Worm (Caenorhabditis elegans) whole organism, L3 larva: Measurements from ENCODE around the gene E03H12.4.

Experiments used
- ZK546.5 ChIP-seq: sonication (generic microtip); optimal IDR thresholded peaks from 2 replicates; lab custom pipeline; 2017; ENCODE audit warnings: missing biosample characterization, missing genetic modification characterization
- ceh-16 ChIP-seq: sonication (generic microtip); optimal IDR thresholded peaks from 2 replicates; lab custom pipeline; 2017; ENCODE audit warnings: missing biosample characterization, missing genetic modification characterization
- ceh-82 ChIP-seq: fragments of 150-350 bp; optimal IDR thresholded peaks from 2 replicates; lab custom pipeline; 2014; ENCODE audit warnings: missing biosample characterization, missing genetic modification characterization
- ceh-9 ChIP-seq: sonication (generic microtip); optimal IDR thresholded peaks from 2 replicates; lab custom pipeline; 2018; ENCODE audit warnings: missing biosample characterization, missing genetic modification characterization
- egl-27 ChIP-seq: sonication (generic microtip); optimal IDR thresholded peaks from 4 replicates; lab custom pipeline; 2017; ENCODE audit warnings: missing biosample characterization, missing genetic modification reagents, missing genetic modification characterization
- egl-5 ChIP-seq: fragments of 150-350 bp; optimal IDR thresholded peaks from 2 replicates; lab custom pipeline; 2017; ENCODE audit warnings: missing biosample characterization, missing genetic modification reagents, missing genetic modification characterization, inconsistent platforms
- elt-2 ChIP-seq: sonication (generic microtip); optimal IDR thresholded peaks from 2 replicates; lab custom pipeline; 2016; ENCODE audit warnings: missing genetic modification reagents, mild to moderate bottlenecking, missing genetic modification characterization, missing compliant biosample characterization
- elt-3 ChIP-seq, 3 experiments: fragments of 150-350 bp in 1 of 3; sonication (generic microtip) in 2 of 3; optimal IDR thresholded peaks; 2 replicates in 2 of 3; 4 replicates in 1 of 3; lab custom pipeline; 2014 to 2017; ENCODE audit warnings: missing biosample characterization in 3 of 3, missing genetic modification characterization in 3 of 3
- eor-1 ChIP-seq, 2 experiments: fragments of 150-350 bp; optimal IDR thresholded peaks; 2 replicates each; lab custom pipeline; 2014 to 2018; ENCODE audit warnings: missing biosample characterization in 2 of 2, missing genetic modification characterization in 2 of 2
- fkh-10 ChIP-seq: sonication (generic microtip); optimal IDR thresholded peaks from 2 replicates; lab custom pipeline; 2017; ENCODE audit warnings: missing biosample characterization, missing genetic modification reagents, missing genetic modification characterization
- fkh-2 ChIP-seq: fragments of 150-350 bp; optimal IDR thresholded peaks from 2 replicates; lab custom pipeline; 2014; ENCODE audit warnings: missing biosample characterization, missing genetic modification reagents, missing genetic modification characterization
- fos-1 ChIP-seq: fragments of 150-350 bp; optimal IDR thresholded peaks from 2 replicates; lab custom pipeline; 2014; ENCODE audit warnings: missing biosample characterization, missing genetic modification characterization
- hmg-11 ChIP-seq: sonication (generic microtip); optimal IDR thresholded peaks from 2 replicates; lab custom pipeline; 2016; ENCODE audit warnings: missing genetic modification characterization, missing compliant biosample characterization
- lin-15B ChIP-seq: fragments of 150-350 bp; optimal IDR thresholded peaks from 2 replicates; lab custom pipeline; 2014; ENCODE audit warnings: missing biosample characterization, missing genetic modification characterization
- lin-39 ChIP-seq: fragments of 150-350 bp; optimal IDR thresholded peaks from 2 replicates; lab custom pipeline; 2018; ENCODE audit warnings: missing biosample characterization, missing genetic modification reagents, missing genetic modification characterization
- lsy-12 ChIP-seq: sonication (generic microtip); optimal IDR thresholded peaks from 2 replicates; lab custom pipeline; 2016; ENCODE audit warnings: mild to moderate bottlenecking, missing genetic modification characterization, missing compliant biosample characterization
- mdl-1 ChIP-seq: fragments of 150-350 bp; optimal IDR thresholded peaks from 2 replicates; lab custom pipeline; 2014; ENCODE audit warnings: missing biosample characterization, missing genetic modification characterization
- mml-1 ChIP-seq: fragments of 150-350 bp; sonication (generic microtip); optimal IDR thresholded peaks from 3 replicates; lab custom pipeline; 2014; ENCODE audit warnings: missing biosample characterization, missing genetic modification characterization
- nfya-1 ChIP-seq: sonication (generic microtip); optimal IDR thresholded peaks from 2 replicates; lab custom pipeline; 2017; ENCODE audit warnings: missing genetic modification characterization, mild to moderate bottlenecking, missing compliant biosample characterization, antibody characterized with exemption, moderate library complexity; ENCODE audit not compliant: insufficient read depth
- nhr-11 ChIP-seq: fragments of 150-350 bp; optimal IDR thresholded peaks from 2 replicates; lab custom pipeline; 2014; ENCODE audit warnings: missing biosample characterization, missing genetic modification characterization
- nhr-12 ChIP-seq: fragments of 150-350 bp; optimal IDR thresholded peaks from 2 replicates; lab custom pipeline; 2014; ENCODE audit warnings: missing biosample characterization, missing genetic modification characterization
- nhr-23 ChIP-seq: fragments of 150-350 bp; optimal IDR thresholded peaks from 2 replicates; lab custom pipeline; 2014; ENCODE audit warnings: missing biosample characterization, missing genetic modification reagents, missing genetic modification characterization
- nhr-237 ChIP-seq: fragments of 150-350 bp; optimal IDR thresholded peaks from 2 replicates; lab custom pipeline; 2014; ENCODE audit warnings: missing biosample characterization, missing genetic modification characterization
- nhr-28 ChIP-seq: fragments of 150-350 bp; optimal IDR thresholded peaks from 2 replicates; lab custom pipeline; 2014; ENCODE audit warnings: missing biosample characterization, missing genetic modification characterization
- nhr-43 ChIP-seq: sonication (generic microtip); optimal IDR thresholded peaks from 2 replicates; lab custom pipeline; 2016; ENCODE audit warnings: mild to moderate bottlenecking, missing genetic modification characterization, missing compliant biosample characterization; ENCODE audit not compliant: poor library complexity, severe bottlenecking
- nhr-67 ChIP-seq: fragments of 150-350 bp; optimal IDR thresholded peaks from 2 replicates; lab custom pipeline; 2014; ENCODE audit warnings: missing biosample characterization, missing genetic modification characterization
- nhr-76 ChIP-seq: fragments of 150-350 bp; sonication (generic microtip); optimal IDR thresholded peaks from 5 replicates; lab custom pipeline; 2014; ENCODE audit warnings: missing biosample characterization, missing genetic modification characterization
- nhr-77 ChIP-seq: fragments of 150-350 bp; optimal IDR thresholded peaks from 2 replicates; lab custom pipeline; 2014; ENCODE audit warnings: missing biosample characterization, missing genetic modification characterization
- pha-4 ChIP-seq: fragments of 150-350 bp; optimal IDR thresholded peaks from 2 replicates; lab custom pipeline; 2014; ENCODE audit warnings: missing biosample characterization, missing genetic modification reagents, missing genetic modification characterization
- sea-2 ChIP-seq: fragments of 150-350 bp; sonication (generic microtip); optimal IDR thresholded peaks from 4 replicates; lab custom pipeline; 2014; ENCODE audit warnings: missing biosample characterization, missing genetic modification reagents, missing genetic modification characterization
- skn-1 ChIP-seq: fragments of 150-350 bp; optimal IDR thresholded peaks from 2 replicates; lab custom pipeline; 2014; ENCODE audit warnings: missing biosample characterization, missing genetic modification characterization
- snpc-4 ChIP-seq: fragments of 150-350 bp; optimal IDR thresholded peaks from 2 replicates; lab custom pipeline; 2014; ENCODE audit warnings: missing biosample characterization, missing genetic modification characterization
- tbx-2 ChIP-seq: sonication (generic microtip); optimal IDR thresholded peaks from 2 replicates; lab custom pipeline; 2016; ENCODE audit warnings: mild to moderate bottlenecking, missing genetic modification characterization, missing compliant biosample characterization
- unc-39 ChIP-seq: sonication (generic microtip); optimal IDR thresholded peaks from 4 replicates; lab custom pipeline; 2017; ENCODE audit warnings: missing biosample characterization, missing genetic modification characterization
- unc-62 ChIP-seq: fragments of 150-350 bp; sonication (generic microtip); optimal IDR thresholded peaks from 4 replicates; lab custom pipeline; 2014; ENCODE audit warnings: missing biosample characterization, missing genetic modification reagents, missing genetic modification characterization
- zag-1 ChIP-seq: fragments of 150-350 bp; optimal IDR thresholded peaks from 2 replicates; lab custom pipeline; 2014; ENCODE audit warnings: missing biosample characterization, missing genetic modification characterization
- ztf-4 ChIP-seq: fragments of 150-350 bp; optimal IDR thresholded peaks from 2 replicates; lab custom pipeline; 2014; ENCODE audit warnings: missing biosample characterization, missing genetic modification characterization

Gene E03H12.4

DNA sequence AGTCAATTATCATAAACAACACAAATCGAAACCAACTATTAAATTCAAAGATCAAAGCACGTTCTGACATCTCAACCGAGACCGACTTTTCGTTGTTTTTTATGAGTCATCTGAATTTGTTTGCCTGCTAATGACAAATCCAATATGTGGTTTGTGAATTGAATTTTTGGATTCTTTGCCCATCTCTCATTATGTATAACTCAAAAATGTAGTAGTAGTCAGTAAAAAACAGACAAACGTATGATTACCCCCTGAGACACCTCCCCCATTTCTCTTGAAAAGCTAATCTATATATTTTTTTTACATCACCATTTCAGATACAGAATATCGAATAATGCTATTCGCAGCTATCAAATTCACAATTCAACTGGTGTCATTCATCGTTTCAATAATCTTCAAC is 36.6 kb upstream of the E03H12.4 start, which contains the start of gene str-169:
Gene str-169 (plus strand): TSS at position 301 of the 400 bp plus-strand sequence.
- TF ChIP-seq ceh-9 (no peak), egl-27 (tag; lab: Kevin White, UChicago) (no peak), snpc-4 (no peak), mml-1 (tag; lab: Kevin White, UChicago) (no peak), fkh-10 (no peak), tbx-2 (tag; lab: Kevin White, UChicago) (no peak), elt-2 (no peak), skn-1 (no peak), eor-1 (tag; optimal IDR thresholded peaks at IDR 0.05; lab: Kevin White, UChicago) (no peak), fkh-2 (tag; lab: Kevin White, UChicago) (no peak), sea-2 (GFP tag; lab: Kevin White, UChicago) (no peak)

- TF ChIP-seq zag-1 (tag; lab: Kevin White, UChicago), result no peak
- no peak for TF ChIP-seq ceh-82 (tag; lab: Kevin White, UChicago)
- no peak for TF ChIP-seq lin-39 (tag; lab: Kevin White, UChicago)
- no peak for TF ChIP-seq nhr-12 (tag; lab: Kevin White, UChicago)
- TF ChIP-seq egl-27 (tag; lab: Kevin White, UChicago), result no peak
- TF ChIP-seq fkh-10, result no peak
- TF ChIP-seq egl-5, result no peak
- no peak for TF ChIP-seq sea-2 (GFP tag; lab: Kevin White, UChicago)
- TF ChIP-seq ztf-4 (tag; lab: Kevin White, UChicago), result no peak
- TF ChIP-seq unc-39 (tag; lab: Kevin White, UChicago), result no peak
- no peak for TF ChIP-seq fos-1 (tag; lab: Kevin White, UChicago)
- no peak for TF ChIP-seq ceh-16
- no peak for TF ChIP-seq ceh-9
- no peak for TF ChIP-seq unc-62 (GFP tag; lab: Kevin White, UChicago)
- TF ChIP-seq snpc-4, result no peak
- no peak for TF ChIP-seq elt-3 (tag; optimal IDR thresholded peaks at IDR 0.05; lab: Kevin White, UChicago)
- TF ChIP-seq pha-4 (tag; lab: Kevin White, UChicago), result no peak
- no peak for TF ChIP-seq nhr-76 (tag; lab: Kevin White, UChicago)
- no peak for TF ChIP-seq nhr-28 (tag; lab: Kevin White, UChicago)
- TF ChIP-seq lin-15B, result no peak
Measured at ce11 chrIV:4953887-4954286, 28.5 kb upstream of the E03H12.4 start, which contains the start of gene str-163. str-163 (plus strand) TSS chrIV:4954187.

DNA sequence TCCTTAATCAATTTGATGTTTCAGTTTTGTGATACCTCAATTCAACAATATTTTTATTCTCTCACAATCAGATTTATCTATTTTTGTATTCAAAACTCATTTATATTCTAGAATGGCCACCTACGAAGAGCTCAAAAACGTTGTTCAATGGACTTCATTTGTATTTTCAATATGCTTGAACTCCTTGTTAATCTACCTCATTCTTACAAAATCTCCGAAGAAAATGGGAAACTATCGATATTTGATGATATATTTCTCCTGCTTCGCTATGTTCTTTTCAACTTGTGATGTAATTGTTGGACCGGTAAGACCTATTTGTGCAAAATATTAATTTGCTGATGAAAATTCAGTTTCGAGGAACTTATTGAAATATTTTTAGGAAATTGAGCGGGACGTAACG is 21.8 kb upstream of the E03H12.4 start, which contains the start of gene str-164:
Gene str-164 (plus strand): TSS at position 113 of the 400 bp plus-strand sequence.
- TF ChIP-seq lin-39 (tag; lab: Kevin White, UChicago), result no peak
- no peak for TF ChIP-seq sea-2 (GFP tag; lab: Kevin White, UChicago)
- TF ChIP-seq fos-1 (tag; lab: Kevin White, UChicago), result no peak
- TF ChIP-seq nhr-11 (tag; lab: Kevin White, UChicago), result no peak
- no peak for TF ChIP-seq unc-39 (tag; lab: Kevin White, UChicago)
- TF ChIP-seq elt-3 (tag; optimal IDR thresholded peaks at IDR 0.05; lab: Kevin White, UChicago), result no peak
- no peak for TF ChIP-seq nhr-77 (tag; lab: Kevin White, UChicago)
- no peak for TF ChIP-seq ceh-9
- no peak for TF ChIP-seq fkh-10
- TF ChIP-seq nhr-23 (tag; lab: Kevin White, UChicago), result no peak
- no peak for TF ChIP-seq eor-1 (tag; optimal IDR thresholded peaks at IDR 0.05; lab: Kevin White, UChicago)
- no peak for TF ChIP-seq fkh-2 (tag; lab: Kevin White, UChicago)
- no peak for TF ChIP-seq nfya-1 (tag; lab: Kevin White, UChicago)
- no peak for TF ChIP-seq egl-27 (tag; lab: Kevin White, UChicago)
- no peak for TF ChIP-seq tbx-2 (tag; lab: Kevin White, UChicago)
- TF ChIP-seq unc-62 (GFP tag; lab: Kevin White, UChicago), result no peak
- TF ChIP-seq ZK546.5, result no peak
- TF ChIP-seq elt-2, result no peak
- TF ChIP-seq ztf-4 (tag; lab: Kevin White, UChicago), result no peak
- no peak for TF ChIP-seq zag-1 (tag; lab: Kevin White, UChicago)

DNA sequence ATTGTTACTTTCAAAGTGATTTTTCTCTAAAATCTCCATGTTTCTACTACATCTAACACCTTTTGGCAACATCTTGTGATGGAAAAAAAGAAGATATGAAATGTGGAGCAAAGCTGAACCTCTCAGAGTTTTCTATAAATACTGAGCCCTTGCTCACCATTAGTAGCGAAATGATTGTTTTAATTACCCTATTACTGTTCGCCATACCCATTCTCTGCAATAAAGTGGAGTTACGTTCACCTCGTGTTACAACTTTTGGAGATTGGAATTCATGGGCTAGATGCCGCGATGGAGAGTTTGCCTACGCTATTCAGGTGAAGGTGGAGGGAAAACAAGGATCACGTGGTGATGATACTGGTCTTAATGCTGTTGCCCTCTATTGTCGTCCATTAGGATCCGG is 18.6 kb upstream of the E03H12.4 start, which contains the start of gene txt-3:
Gene txt-3 (plus strand): TSS at position 125 of the 400 bp plus-strand sequence.
- TF ChIP-seq lin-39 (tag; lab: Kevin White, UChicago) (no peak), nhr-237 (tag; lab: Kevin White, UChicago) (no peak), ceh-82 (tag; lab: Kevin White, UChicago) (no peak), ceh-9 (no peak), lsy-12 (tag; lab: Kevin White, UChicago) (no peak), fkh-10 (no peak), pha-4 (tag; lab: Kevin White, UChicago) (no peak), hmg-11 (tag; lab: Kevin White, UChicago) (no peak), nhr-67 (tag; lab: Kevin White, UChicago) (no peak), egl-27 (tag; lab: Kevin White, UChicago) (no peak), nhr-43 (tag; lab: Kevin White, UChicago) (no peak), mdl-1 (tag; lab: Kevin White, UChicago) (no peak)
